Worm (Caenorhabditis elegans) whole organism, L2 larva: ENCODE measurements around the gene obr-2.
"Not testable (repeated sequence)": the region's sequence is repeated elsewhere in the genome, so short reads cannot be mapped to it uniquely, and the experiment has no call there.

ENCODE experiments used
- C34F6.9 ChIP-seq: fragments of 150-350 bp; optimal IDR thresholded peaks from 2 replicates; lab custom pipeline; 2014; ENCODE audit warnings: missing biosample characterization, missing genetic modification characterization
- F13H6.1 ChIP-seq: sonication (generic microtip); optimal IDR thresholded peaks from 2 replicates; lab custom pipeline; 2016; ENCODE audit warnings: missing genetic modification characterization, missing compliant biosample characterization
- R02D3.7 ChIP-seq: fragments of 150-350 bp; optimal IDR thresholded peaks from 2 replicates; lab custom pipeline; 2014; ENCODE audit warnings: missing biosample characterization, missing genetic modification characterization
- Y55F3AM.14 ChIP-seq: fragments of 200-800 bp; sonication (Bioruptor generic); optimal IDR thresholded peaks from 2 replicates; lab custom pipeline; 2018; ENCODE audit warnings: mild to moderate bottlenecking, missing genetic modification characterization, missing compliant biosample characterization
- ZK546.5 ChIP-seq: sonication (generic microtip); optimal IDR thresholded peaks from 2 replicates; lab custom pipeline; 2017; ENCODE audit warnings: missing biosample characterization, missing genetic modification characterization
- alr-1 ChIP-seq: fragments of 150-350 bp; optimal IDR thresholded peaks from 2 replicates; lab custom pipeline; 2014; ENCODE audit warnings: missing biosample characterization, missing genetic modification characterization
- ama-1 ChIP-seq: fragments of 150-350 bp; optimal IDR thresholded peaks from 2 replicates; lab custom pipeline; 2018; ENCODE audit warnings: inconsistent platforms
- blmp-1 ChIP-seq: sonication (generic microtip); optimal IDR thresholded peaks from 2 replicates; lab custom pipeline; 2017; ENCODE audit warnings: missing genetic modification characterization, mild to moderate bottlenecking, missing compliant biosample characterization, antibody characterized with exemption, moderate library complexity; ENCODE audit not compliant: insufficient read depth
- ceh-16 ChIP-seq: fragments of 150-350 bp; optimal IDR thresholded peaks from 2 replicates; lab custom pipeline; 2014; ENCODE audit warnings: missing biosample characterization, missing genetic modification characterization
- dmd-4 ChIP-seq: sonication (generic microtip); optimal IDR thresholded peaks from 2 replicates; lab custom pipeline; 2017; ENCODE audit warnings: missing biosample characterization, missing genetic modification characterization
- egl-27 ChIP-seq: sonication (generic microtip); optimal IDR thresholded peaks from 3 replicates; lab custom pipeline; 2017; ENCODE audit warnings: missing biosample characterization, missing genetic modification reagents, missing genetic modification characterization
- elt-1 ChIP-seq: fragments of 150-350 bp; optimal IDR thresholded peaks from 2 replicates; lab custom pipeline; 2014; ENCODE audit warnings: missing biosample characterization, missing genetic modification characterization
- elt-3 ChIP-seq: sonication (generic microtip); optimal IDR thresholded peaks from 2 replicates; lab custom pipeline; 2017; ENCODE audit warnings: missing biosample characterization, missing genetic modification characterization
- fos-1 ChIP-seq: fragments of 150-350 bp; optimal IDR thresholded peaks from 2 replicates; lab custom pipeline; 2014; ENCODE audit warnings: missing biosample characterization, missing genetic modification characterization
- gmeb-1 ChIP-seq: fragments of 150-350 bp; optimal IDR thresholded peaks from 2 replicates; lab custom pipeline; 2014; ENCODE audit warnings: missing biosample characterization, missing genetic modification characterization
- lin-11 ChIP-seq: fragments of 150-350 bp; sonication (generic microtip); optimal IDR thresholded peaks from 2 replicates; lab custom pipeline; 2014; ENCODE audit warnings: missing biosample characterization, missing genetic modification characterization, inconsistent platforms, mixed read lengths
- lin-13 ChIP-seq: fragments of 150-350 bp; optimal IDR thresholded peaks from 2 replicates; lab custom pipeline; 2014; ENCODE audit warnings: missing biosample characterization, missing genetic modification reagents, missing genetic modification characterization
- mdl-1 ChIP-seq, 2 experiments: fragments of 150-350 bp in 1 of 2; sonication (generic microtip) in 1 of 2; optimal IDR thresholded peaks; 2 replicates each; lab custom pipeline; 2017; ENCODE audit warnings: missing biosample characterization in 2 of 2, missing genetic modification characterization in 2 of 2
- nhr-10 ChIP-seq: sonication (generic microtip); optimal IDR thresholded peaks from 2 replicates; lab custom pipeline; 2017; ENCODE audit warnings: missing biosample characterization, missing genetic modification characterization
- nhr-11 ChIP-seq: fragments of 150-350 bp; optimal IDR thresholded peaks from 2 replicates; lab custom pipeline; 2014; ENCODE audit warnings: missing biosample characterization, missing genetic modification characterization
- nhr-12 ChIP-seq: fragments of 150-350 bp; optimal IDR thresholded peaks from 2 replicates; lab custom pipeline; 2014; ENCODE audit warnings: missing biosample characterization, missing genetic modification characterization
- nhr-21 ChIP-seq: fragments of 150-350 bp; optimal IDR thresholded peaks from 2 replicates; lab custom pipeline; 2014; ENCODE audit warnings: missing biosample characterization, missing genetic modification characterization
- nhr-23 ChIP-seq: fragments of 150-350 bp; optimal IDR thresholded peaks from 2 replicates; lab custom pipeline; 2014; ENCODE audit warnings: missing biosample characterization, missing genetic modification reagents, missing genetic modification characterization
- nhr-237 ChIP-seq: fragments of 150-350 bp; optimal IDR thresholded peaks from 2 replicates; lab custom pipeline; 2014; ENCODE audit warnings: missing biosample characterization, missing genetic modification characterization
- nhr-77 ChIP-seq: fragments of 150-350 bp; optimal IDR thresholded peaks from 2 replicates; lab custom pipeline; 2014; ENCODE audit warnings: missing biosample characterization, missing genetic modification characterization
- peb-1 ChIP-seq: fragments of 150-350 bp; optimal IDR thresholded peaks from 2 replicates; lab custom pipeline; 2014; ENCODE audit warnings: missing biosample characterization, missing genetic modification characterization
- skn-1 ChIP-seq: sonication (generic microtip); optimal IDR thresholded peaks from 2 replicates; lab custom pipeline; 2017; ENCODE audit warnings: missing biosample characterization, missing genetic modification characterization
- sma-3 ChIP-seq: sonication (generic microtip); optimal IDR thresholded peaks from 2 replicates; lab custom pipeline; 2016; ENCODE audit warnings: missing genetic modification reagents, missing genetic modification characterization, missing compliant biosample characterization
- snpc-4 ChIP-seq: fragments of 150-350 bp; optimal IDR thresholded peaks from 2 replicates; lab custom pipeline; 2014; ENCODE audit warnings: missing biosample characterization, missing genetic modification characterization
- unc-55 ChIP-seq: fragments of 150-350 bp; sonication (generic microtip); optimal IDR thresholded peaks from 3 replicates; lab custom pipeline; 2014; ENCODE audit warnings: missing biosample characterization, missing genetic modification reagents, missing genetic modification characterization
- zag-1 ChIP-seq: fragments of 150-350 bp; optimal IDR thresholded peaks from 2 replicates; lab custom pipeline; 2014; ENCODE audit warnings: missing biosample characterization, missing genetic modification characterization
- ztf-11 ChIP-seq: sonication (generic microtip); optimal IDR thresholded peaks from 2 replicates; lab custom pipeline; 2017; ENCODE audit warnings: missing biosample characterization, missing genetic modification characterization
- ztf-4 ChIP-seq: fragments of 150-350 bp; optimal IDR thresholded peaks from 2 replicates; lab custom pipeline; 2014; ENCODE audit warnings: missing biosample characterization, missing genetic modification characterization

The obr-2 gene

ce11 chrV:15048107-15048506 is 34.0 kb upstream of the obr-2 start, which contains the start of gene sdc-3:
Gene sdc-3, minus strand, starts transcription at chrV:15048207.
- TF ChIP-seq C34F6.9 (tag; lab: Kevin White, UChicago) = peak; percentile 28
- TF ChIP-seq fos-1 (tag; lab: Kevin White, UChicago) = peak; percentile 18
- no peak for TF ChIP-seq nhr-10

- TF ChIP-seq F13H6.1 (tag; lab: Kevin White, UChicago); elt-1 (tag; lab: Kevin White, UChicago); ceh-16: not testable (repeated sequence)
- TF ChIP-seq, all 48 proteins: peak for 0; not testable (repeated sequence) for 48
Measured at ce11 chrV:15036769-15037168, 22.7 kb upstream of the obr-2 start, which contains the start of gene melo-3. Gene melo-3, minus strand, starts transcription at chrV:15036869.

DNA sequence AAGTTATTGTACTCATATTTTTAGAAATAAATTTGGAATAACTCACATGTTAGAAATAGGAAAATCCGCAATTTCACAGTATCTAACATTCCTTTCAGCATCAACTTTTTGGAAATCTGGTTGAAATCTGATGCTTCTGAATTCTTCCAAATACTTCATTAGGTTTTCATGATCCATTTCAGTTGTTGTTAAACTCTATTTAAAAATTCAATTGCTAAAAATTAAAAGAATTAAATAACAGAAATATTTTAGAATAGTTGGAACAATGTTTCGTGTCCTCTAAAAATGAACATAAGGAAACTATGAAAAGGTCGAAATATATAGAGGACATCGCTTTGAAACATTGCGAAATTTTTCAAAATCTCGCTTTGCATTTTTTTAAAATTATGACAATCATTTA is 17.3 kb upstream of the obr-2 start, which contains the start of gene cng-1:
Gene cng-1 (minus strand): TSS at position 101 of the 400 bp plus-strand sequence.
- TF ChIP-seq Y55F3AM.14 (GFP tag; lab: Kevin White, UChicago); nhr-12 (tag; lab: Kevin White, UChicago); alr-1 (tag; lab: Kevin White, UChicago): not testable (repeated sequence)

DNA sequence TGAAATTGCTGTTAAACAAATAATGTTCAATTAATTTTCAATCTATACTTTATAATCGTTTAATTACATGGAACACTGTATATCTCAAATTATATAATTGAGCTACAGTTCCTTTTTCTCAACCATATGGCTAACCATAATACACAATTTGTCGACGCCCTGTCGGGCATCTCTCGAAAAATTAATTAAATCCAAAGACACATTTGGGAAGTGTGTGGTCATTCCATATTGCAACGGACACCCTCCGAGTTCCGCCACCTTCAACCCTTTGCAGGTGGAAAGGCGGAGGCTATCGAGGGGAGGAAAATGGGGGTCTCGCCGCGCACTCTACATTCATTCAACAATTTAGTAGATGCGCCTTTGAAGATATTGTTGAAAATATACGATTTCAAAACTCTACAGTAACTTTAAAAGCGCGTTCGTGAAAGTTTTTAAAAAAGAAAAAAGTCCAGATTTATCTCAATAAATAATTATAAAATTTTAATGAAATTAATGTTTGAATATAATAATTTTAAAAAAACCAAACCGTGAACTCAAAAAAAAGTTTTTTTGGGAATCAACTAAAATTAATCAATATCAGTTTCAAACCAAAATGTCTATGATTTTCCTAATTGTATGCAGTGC is 14.9 kb upstream of the obr-2 start, which contains the start of gene F14H8.8:
Gene F14H8.8 (plus strand): TSS at position 574 of the 624 bp plus-strand sequence.
- TF ChIP-seq nhr-237 (tag; lab: Kevin White, UChicago) = no peak
- peak; percentile 9 for TF ChIP-seq ceh-16
- TF ChIP-seq dmd-4 (tag; lab: Kevin White, UChicago) = no peak
- TF ChIP-seq nhr-21 = peak; percentile 18
- peak; percentile 11 for TF ChIP-seq fos-1 (tag; lab: Kevin White, UChicago)
- peak; percentile 94 for TF ChIP-seq snpc-4 (tag; lab: Kevin White, UChicago)
- peak; percentile 10 for TF ChIP-seq gmeb-1 (tag; lab: Kevin White, UChicago)
- TF ChIP-seq elt-1 (tag; lab: Kevin White, UChicago) = no peak
- peak; percentile 64 for TF ChIP-seq sma-3 (GFP tag; lab: Kevin White, UChicago)
- TF ChIP-seq, all 48 proteins: peak for 6

DNA sequence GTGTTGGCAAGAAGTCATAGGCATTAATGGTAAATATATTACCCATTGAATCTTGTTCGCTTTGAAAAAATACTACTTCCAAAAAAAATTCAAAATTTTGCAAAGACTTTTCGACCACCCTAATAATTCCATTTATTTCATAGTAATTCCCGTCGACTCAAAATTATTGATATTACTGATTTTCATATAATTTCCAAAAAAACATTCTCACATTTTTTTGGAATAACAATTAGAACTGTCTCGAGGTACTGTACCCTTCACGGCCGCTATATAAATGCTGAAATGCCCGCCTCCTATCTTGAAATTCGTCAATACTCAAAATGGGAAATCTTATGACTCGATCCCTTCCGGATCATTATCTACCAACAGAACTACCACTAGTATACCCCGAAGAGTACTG is 9.5 kb upstream of the obr-2 start, which contains the start of gene F14H8.4:
Gene F14H8.4 (plus strand): TSS at position 301 of the 400 bp plus-strand sequence.
- TF ChIP-seq R02D3.7 (tag; lab: Kevin White, UChicago) = no peak
- no peak for TF ChIP-seq skn-1 (tag; lab: Kevin White, UChicago)
- TF ChIP-seq lin-11 (tag; lab: Kevin White, UChicago) = no peak

ce11 chrV:15020732-15021131 is 6.7 kb upstream of the obr-2 start, which contains the start of gene F14H8.5:
Gene F14H8.5, plus strand, starts transcription at chrV:15021032.
- no peak for TF ChIP-seq sma-3 (GFP tag; lab: Kevin White, UChicago)
- no peak for TF ChIP-seq peb-1 (tag; lab: Kevin White, UChicago)
- TF ChIP-seq F13H6.1 (tag; lab: Kevin White, UChicago) = no peak
- no peak for TF ChIP-seq zag-1 (tag; lab: Kevin White, UChicago)
- no peak for TF ChIP-seq nhr-11
- no peak for TF ChIP-seq ZK546.5 (tag; lab: Kevin White, UChicago)
- TF ChIP-seq ztf-11 (tag; lab: Kevin White, UChicago) = no peak
- no peak for TF ChIP-seq blmp-1 (tag; lab: Kevin White, UChicago)
- TF ChIP-seq mdl-1 (tag; optimal IDR thresholded peaks at IDR 0.05; lab: Kevin White, UChicago) = no peak
- no peak for TF ChIP-seq unc-55 (GFP tag; lab: Kevin White, UChicago)
- no peak for TF ChIP-seq nhr-23 (tag; lab: Kevin White, UChicago)
- no peak for TF ChIP-seq elt-3 (tag; lab: Kevin White, UChicago)
- no peak for TF ChIP-seq nhr-77 (tag; lab: Kevin White, UChicago)
- no peak for TF ChIP-seq ztf-4 (tag; lab: Kevin White, UChicago)
- no peak for TF ChIP-seq Y55F3AM.14 (GFP tag; lab: Kevin White, UChicago)
- TF ChIP-seq ama-1 (lab: Kevin White, UChicago) = no peak
- no peak for TF ChIP-seq lin-13 (GFP tag; lab: Kevin White, UChicago)
- TF ChIP-seq nhr-237 (tag; lab: Kevin White, UChicago) = no peak
- no peak for TF ChIP-seq egl-27 (tag; lab: Kevin White, UChicago)
